Fruit fly (Drosophila melanogaster): ENCODE measurements around the gene CG10359.

DNA sequence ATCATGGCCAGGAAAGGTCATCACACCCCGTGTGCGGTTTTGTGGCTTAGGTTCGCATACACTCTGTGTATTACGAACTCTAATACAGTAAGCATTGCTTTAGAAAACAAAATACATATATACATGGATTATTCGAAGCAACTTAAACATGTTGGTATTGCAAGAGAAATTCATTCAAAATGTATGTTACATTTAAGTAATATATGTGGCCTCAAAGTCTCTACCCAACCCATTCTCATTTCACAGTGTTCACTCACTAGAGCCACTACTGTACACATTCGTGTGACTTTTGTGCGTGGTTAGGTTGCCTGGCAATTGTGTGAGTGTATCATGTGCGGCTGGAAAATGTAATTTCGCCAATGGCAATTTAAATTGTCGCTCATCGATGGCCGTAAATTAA lies 5.0 kb upstream of the CG10359 start:
- TF ChIP-seq CG10348 (GFP tag; IDR thresholded peaks at IDR 0.05) (no peak), Ets98B (GFP tag; IDR thresholded peaks at IDR 0.05) (no peak), gl (tag; optimal IDR thresholded peaks at IDR 0.05) (no peak), CG8301 (tag; optimal IDR thresholded peaks at IDR 0.05) (no peak), EcR (GFP tag; optimal IDR thresholded peaks at IDR 0.05) (no peak), CG13204 (GFP tag; optimal IDR thresholded peaks at IDR 0.05) (no peak), CG9948 (tag; optimal IDR thresholded peaks at IDR 0.05) (no peak), Pif1A (GFP tag; optimal IDR thresholded peaks at IDR 0.05) (no peak), CG15710 (tag; optimal IDR thresholded peaks at IDR 0.05) (no peak), CG12605 (GFP tag; IDR thresholded peaks at IDR 0.05) (no peak), CG32121 (GFP tag; IDR thresholded peaks at IDR 0.05) (peak; percentile 25; the same call in 1 of the 2 replicates), D1 (tag; optimal IDR thresholded peaks at IDR 0.05) (no peak)

Measured in whole organism, pupa.